Worm (Caenorhabditis elegans) whole organism, L3 larva: Measurements from ENCODE around the gene mbf-1.

Source experiments
- elt-1 ChIP-seq: fragments of 150-350 bp; optimal IDR thresholded peaks from 2 replicates; lab custom pipeline; 2014; ENCODE audit warnings: missing biosample characterization, missing genetic modification characterization
- jun-1 ChIP-seq: fragments of 150-350 bp; optimal IDR thresholded peaks from 2 replicates; lab custom pipeline; 2014; ENCODE audit warnings: missing biosample characterization, missing genetic modification reagents, missing genetic modification characterization
- lin-15B ChIP-seq: fragments of 150-350 bp; optimal IDR thresholded peaks from 2 replicates; lab custom pipeline; 2014; ENCODE audit warnings: missing biosample characterization, missing genetic modification characterization
- nhr-12 ChIP-seq: fragments of 150-350 bp; optimal IDR thresholded peaks from 2 replicates; lab custom pipeline; 2014; ENCODE audit warnings: missing biosample characterization, missing genetic modification characterization

ce11 chrIV:11527752-11528151 lies 47.6 kb upstream of the mbf-1 start, which contains the start of gene M04B2.2:
- TF ChIP-seq nhr-12 (no peak), jun-1 (tag; lab: Kevin White, UChicago) (no peak), lin-15B (tag; lab: Kevin White, UChicago) (no peak), elt-1 (tag; lab: Kevin White, UChicago) (no peak)
